Worm (Caenorhabditis elegans): ENCODE results near the gene C28G1.6.

- TF ChIP-seq nhr-111 (GFP tag; optimal IDR thresholded peaks at IDR 0.05), result no peak
- TF ChIP-seq ceh-82 (tag; optimal IDR thresholded peaks at IDR 0.05), result no peak
- no peak for TF ChIP-seq lsy-2 (tag; optimal IDR thresholded peaks at IDR 0.05)
- no peak for TF ChIP-seq R02D3.7 (tag; optimal IDR thresholded peaks at IDR 0.05)
- TF ChIP-seq ztf-7 (tag; optimal IDR thresholded peaks at IDR 0.05), result no peak
- no peak for TF ChIP-seq lin-39 (tag; optimal IDR thresholded peaks at IDR 0.05)
- TF ChIP-seq nhr-10 (tag; optimal IDR thresholded peaks at IDR 0.05), result no peak
- no peak for TF ChIP-seq egl-43 (GFP tag; IDR thresholded peaks at IDR 0.05)
- no peak for TF ChIP-seq F26F4.8 (GFP tag; conservative IDR thresholded peaks at IDR 0.05)
- no peak for TF ChIP-seq mxl-3 (GFP tag; optimal IDR thresholded peaks at IDR 0.05)
These were observed 44.4 kb downstream of the C28G1.6 start for ce11 chrX:8786687-8787086.
